Worm (Caenorhabditis elegans) whole organism, young adult: ENCODE measurements around the gene aps-2.

ENCODE experiments used
- K12H6.12 ChIP-seq: fragments of 200-800 bp; sonication (Bioruptor generic); optimal IDR thresholded peaks from 2 replicates; lab custom pipeline; 2018; ENCODE audit warnings: mild to moderate bottlenecking, missing genetic modification characterization, missing compliant biosample characterization
- cebp-2 ChIP-seq: fragments of 200-800 bp; sonication (Bioruptor generic); IDR thresholded peaks from 2 replicates; pipeline ENCODE4 v1.3.6; 2022; ENCODE audit warnings: missing genetic modification characterization, missing compliant biosample characterization

DNA sequence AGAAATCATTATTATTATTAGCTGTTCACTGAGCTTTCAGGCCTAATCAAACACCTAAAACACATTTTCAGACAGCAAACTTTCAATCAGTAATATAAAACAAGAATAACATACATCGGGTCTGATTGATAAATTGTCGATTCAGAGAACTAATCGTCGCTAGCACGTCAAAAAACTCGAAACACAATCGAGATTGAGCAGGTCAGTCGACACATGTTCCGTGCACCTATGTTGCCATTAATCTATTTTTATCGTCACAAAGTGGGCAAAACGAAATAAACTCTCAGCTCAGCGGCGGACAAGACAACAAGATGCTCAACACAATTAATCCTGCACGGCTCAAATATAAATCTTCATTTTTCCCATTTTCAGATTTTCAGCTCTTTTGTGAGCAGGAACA lies 28.7 kb upstream of the aps-2 start:
- TF ChIP-seq K12H6.12 (tag; lab: Kevin White, UChicago) (no peak), cebp-2 (GFP tag; lab: Robert Waterston, UW) (no peak)
